Fruit fly (Drosophila melanogaster) whole organism, prepupa: ENCODE data around the gene CG34376.
A peak's percentile ranks its signal among the peaks of the same experiment; 100 is the strongest.

Source experiments
- Blimp-1 ChIP-seq: fragments of 200-800 bp; sonication (Bioruptor generic); optimal IDR thresholded peaks from 3 replicates; lab custom pipeline; 2017; ENCODE audit warnings: missing biosample characterization, missing genetic modification characterization, mild to moderate bottlenecking, moderate library complexity, missing genetic modification reagents
- CG10631 ChIP-seq: fragments of 200-800 bp; sonication (Bioruptor generic); optimal IDR thresholded peaks from 2 replicates; lab custom pipeline; 2016; ENCODE audit warnings: missing biosample characterization, missing genetic modification characterization
- CG10669 ChIP-seq: fragments of 200-800 bp; sonication (Bioruptor generic); optimal IDR thresholded peaks from 3 replicates; lab custom pipeline; 2018; ENCODE audit warnings: missing biosample characterization, mild to moderate bottlenecking, missing genetic modification characterization, moderate library complexity
- CG11294 ChIP-seq: fragments of 200-800 bp; sonication (Bioruptor generic); IDR thresholded peaks from 2 replicates; pipeline ENCODE4 v1.3.6; 2022; ENCODE audit warnings: missing biosample characterization, missing genetic modification characterization
- CG11762 ChIP-seq: fragments of 200-800 bp; sonication (Bioruptor generic); optimal IDR thresholded peaks from 3 replicates; lab custom pipeline; 2016; ENCODE audit warnings: missing biosample characterization, missing genetic modification characterization; ENCODE audit not compliant: insufficient read depth
- CG11902 ChIP-seq: fragments of 200-800 bp; sonication (Bioruptor generic); optimal IDR thresholded peaks from 3 replicates; lab custom pipeline; 2016; ENCODE audit warnings: missing biosample characterization, missing genetic modification characterization
- CG15336 ChIP-seq: fragments of 200-800 bp; sonication (Bioruptor generic); IDR thresholded peaks from 2 replicates; pipeline ENCODE4 v1.3.6; 2022; ENCODE audit warnings: missing biosample characterization, missing genetic modification characterization
- CG1621 ChIP-seq: fragments of 200-800 bp; sonication (Bioruptor generic); optimal IDR thresholded peaks from 3 replicates; lab custom pipeline; 2018; ENCODE audit warnings: missing biosample characterization, mild to moderate bottlenecking, missing genetic modification characterization
- CG16779 ChIP-seq: fragments of 200-800 bp; sonication (Bioruptor generic); optimal IDR thresholded peaks from 3 replicates; lab custom pipeline; 2017; ENCODE audit warnings: missing biosample characterization, mild to moderate bottlenecking, missing genetic modification characterization
- CG3032 ChIP-seq: fragments of 200-800 bp; optimal IDR thresholded peaks from 2 replicates; lab custom pipeline; 2019; ENCODE audit warnings: missing biosample characterization, mild to moderate bottlenecking, missing genetic modification characterization, moderate library complexity
- CG31627 ChIP-seq: fragments of 200-800 bp; sonication (Bioruptor generic); optimal IDR thresholded peaks from 3 replicates; lab custom pipeline; 2016; ENCODE audit warnings: missing biosample characterization, missing genetic modification characterization
- CG32006 ChIP-seq: fragments of 200-800 bp; sonication (Bioruptor generic); optimal IDR thresholded peaks from 3 replicates; lab custom pipeline; 2017; ENCODE audit warnings: missing biosample characterization, mild to moderate bottlenecking, missing genetic modification characterization
- CG34406 ChIP-seq: fragments of 200-800 bp; sonication (Bioruptor generic); optimal IDR thresholded peaks from 3 replicates; lab custom pipeline; 2016; ENCODE audit warnings: missing biosample characterization, missing genetic modification characterization
- CG3919 ChIP-seq: fragments of 200-800 bp; sonication (Bioruptor generic); optimal IDR thresholded peaks from 3 replicates; lab custom pipeline; 2016; ENCODE audit warnings: missing biosample characterization, missing genetic modification characterization
- CG4318 ChIP-seq: fragments of 200-800 bp; sonication (Bioruptor generic); optimal IDR thresholded peaks from 3 replicates; lab custom pipeline; 2017; ENCODE audit warnings: missing biosample characterization, mild to moderate bottlenecking, missing genetic modification characterization
- CG6163 ChIP-seq: fragments of 200-800 bp; sonication (Bioruptor generic); IDR thresholded peaks from 3 replicates; pipeline ENCODE4 v1.3.6; 2022; ENCODE audit warnings: missing biosample characterization, missing genetic modification characterization
- CG6276 ChIP-seq: fragments of 200-800 bp; sonication (Bioruptor generic); optimal IDR thresholded peaks from 2 replicates; lab custom pipeline; 2017; ENCODE audit warnings: missing biosample characterization, mild to moderate bottlenecking, missing genetic modification characterization
- CG6792 ChIP-seq: fragments of 200-800 bp; sonication (Bioruptor generic); optimal IDR thresholded peaks from 3 replicates; lab custom pipeline; 2016; ENCODE audit warnings: missing biosample characterization, missing genetic modification characterization
- CG6808 ChIP-seq: fragments of 200-800 bp; sonication (Bioruptor generic); optimal IDR thresholded peaks from 3 replicates; lab custom pipeline; 2017; ENCODE audit warnings: missing biosample characterization, missing genetic modification characterization, mild to moderate bottlenecking, moderate library complexity, missing genetic modification reagents
- CG6854 ChIP-seq: fragments of 200-800 bp; sonication (Bioruptor generic); optimal IDR thresholded peaks from 2 replicates; lab custom pipeline; 2017; ENCODE audit warnings: missing biosample characterization, mild to moderate bottlenecking, missing genetic modification characterization
- CG7368 ChIP-seq: fragments of 200-800 bp; sonication (Bioruptor generic); optimal IDR thresholded peaks from 3 replicates; lab custom pipeline; 2016; ENCODE audit warnings: missing biosample characterization, missing genetic modification characterization
- CG8119 ChIP-seq: fragments of 200-800 bp; sonication (Bioruptor generic); IDR thresholded peaks from 3 replicates; pipeline ENCODE4 v1.3.6; 2022; ENCODE audit warnings: missing biosample characterization, missing genetic modification characterization
- CG8319 ChIP-seq: fragments of 200-800 bp; sonication (Bioruptor generic); optimal IDR thresholded peaks from 3 replicates; lab custom pipeline; 2016; ENCODE audit warnings: missing biosample characterization, missing genetic modification characterization
- CG8632 ChIP-seq: fragments of 200-800 bp; sonication (Bioruptor generic); optimal IDR thresholded peaks from 3 replicates; lab custom pipeline; 2016; ENCODE audit warnings: missing biosample characterization, missing genetic modification characterization
- CG9139 ChIP-seq: fragments of 200-800 bp; sonication (Bioruptor generic); optimal IDR thresholded peaks from 3 replicates; lab custom pipeline; 2017; ENCODE audit warnings: missing biosample characterization, mild to moderate bottlenecking, missing genetic modification characterization
- Eip75B ChIP-seq: fragments of 200-800 bp; sonication (Bioruptor generic); optimal IDR thresholded peaks from 3 replicates; lab custom pipeline; 2016; ENCODE audit warnings: missing biosample characterization, missing genetic modification characterization
- Eip78C ChIP-seq: fragments of 200-800 bp; sonication (Bioruptor generic); peaks from one replicate; lab custom pipeline; 2016; ENCODE audit warnings: missing biosample characterization, missing genetic modification characterization
- Eip93F ChIP-seq: fragments of 200-800 bp; sonication (Bioruptor generic); optimal IDR thresholded peaks from 2 replicates; lab custom pipeline; 2016; ENCODE audit warnings: missing biosample characterization, mild to moderate bottlenecking, missing genetic modification characterization
- Ets96B ChIP-seq: fragments of 200-800 bp; optimal IDR thresholded peaks from 2 replicates; lab custom pipeline; 2019; ENCODE audit warnings: missing biosample characterization, mild to moderate bottlenecking, missing genetic modification characterization, moderate library complexity
- Gug ChIP-seq: fragments of 200-800 bp; sonication (Bioruptor generic); IDR thresholded peaks from 2 replicates; pipeline ENCODE4 v1.3.6; 2022; ENCODE audit warnings: missing biosample characterization, missing genetic modification characterization
- Hr38 ChIP-seq: sonication (Bioruptor generic); optimal IDR thresholded peaks from 2 replicates; lab custom pipeline; 2016; ENCODE audit warnings: missing biosample characterization, missing genetic modification characterization
- Hr4 ChIP-seq: fragments of 200-800 bp; sonication (Bioruptor generic); optimal IDR thresholded peaks from 3 replicates; lab custom pipeline; 2016; ENCODE audit warnings: missing biosample characterization, missing genetic modification characterization
- Lpt ChIP-seq: fragments of 200-800 bp; sonication (Bioruptor generic); optimal IDR thresholded peaks from 3 replicates; lab custom pipeline; 2016; ENCODE audit warnings: missing biosample characterization, missing genetic modification characterization
- Met ChIP-seq: fragments of 200-800 bp; sonication (Bioruptor generic); optimal IDR thresholded peaks from 3 replicates; lab custom pipeline; 2016; ENCODE audit warnings: missing biosample characterization, missing genetic modification characterization
- OdsH ChIP-seq: fragments of 200-800 bp; sonication (Bioruptor generic); optimal IDR thresholded peaks from 3 replicates; lab custom pipeline; 2016; ENCODE audit warnings: missing biosample characterization, missing genetic modification characterization
- Smox ChIP-seq: fragments of 200-800 bp; sonication (Bioruptor generic); optimal IDR thresholded peaks from 3 replicates; lab custom pipeline; 2016; ENCODE audit warnings: missing biosample characterization, missing genetic modification characterization
- Sox102F ChIP-seq: fragments of 200-800 bp; sonication (Bioruptor generic); optimal IDR thresholded peaks from 2 replicates; lab custom pipeline; 2016; ENCODE audit warnings: missing biosample characterization, mild to moderate bottlenecking, missing genetic modification characterization
- Sox15 ChIP-seq: fragments of 200-800 bp; sonication (Bioruptor generic); optimal IDR thresholded peaks from 3 replicates; lab custom pipeline; 2016; ENCODE audit warnings: missing biosample characterization, missing genetic modification characterization
- achi ChIP-seq: fragments of 200-800 bp; sonication (Bioruptor generic); optimal IDR thresholded peaks from 3 replicates; lab custom pipeline; 2016; ENCODE audit warnings: missing biosample characterization, missing genetic modification characterization
- dac ChIP-seq: fragments of 200-800 bp; sonication (Bioruptor generic); optimal IDR thresholded peaks from 2 replicates; lab custom pipeline; 2017; ENCODE audit warnings: missing biosample characterization, mild to moderate bottlenecking, missing genetic modification characterization
- dsx ChIP-seq: fragments of 200-800 bp; optimal IDR thresholded peaks from 3 replicates; lab custom pipeline; 2019; ENCODE audit warnings: missing biosample characterization, mild to moderate bottlenecking, missing genetic modification characterization, moderate library complexity; ENCODE audit not compliant: poor library complexity, severe bottlenecking
- eg ChIP-seq: fragments of 200-800 bp; sonication (Bioruptor generic); IDR thresholded peaks from 3 replicates; pipeline ENCODE4 v1.3.6; 2022; ENCODE audit warnings: missing biosample characterization, missing genetic modification characterization
- esn ChIP-seq: fragments of 200-800 bp; sonication (Bioruptor generic); optimal IDR thresholded peaks from 2 replicates; lab custom pipeline; 2016; ENCODE audit warnings: missing biosample characterization, mild to moderate bottlenecking, missing genetic modification characterization, moderate library complexity
- fd59A ChIP-seq: fragments of 200-800 bp; sonication (Bioruptor generic); optimal IDR thresholded peaks from 2 replicates; lab custom pipeline; 2017; ENCODE audit warnings: missing biosample characterization, mild to moderate bottlenecking, missing genetic modification characterization, missing genetic modification reagents
- fd85E ChIP-seq: fragments of 200-800 bp; sonication (Bioruptor generic); optimal IDR thresholded peaks from 3 replicates; lab custom pipeline; 2016; ENCODE audit warnings: missing biosample characterization, missing genetic modification characterization
- fkh ChIP-seq: fragments of 200-800 bp; sonication (Bioruptor generic); optimal IDR thresholded peaks from 3 replicates; lab custom pipeline; 2017; ENCODE audit warnings: missing biosample characterization, mild to moderate bottlenecking, missing genetic modification characterization, moderate library complexity
- lz ChIP-seq: fragments of 200-800 bp; sonication (Bioruptor generic); optimal IDR thresholded peaks from 3 replicates; lab custom pipeline; 2016; ENCODE audit warnings: missing biosample characterization, missing genetic modification characterization
- net ChIP-seq: fragments of 200-800 bp; sonication (Bioruptor generic); optimal IDR thresholded peaks from 3 replicates; lab custom pipeline; 2016; ENCODE audit warnings: missing biosample characterization, missing genetic modification characterization
- pdm3 ChIP-seq: fragments of 200-800 bp; sonication (Bioruptor generic); optimal IDR thresholded peaks from 3 replicates; lab custom pipeline; 2016; ENCODE audit warnings: missing biosample characterization, missing genetic modification characterization
- salr ChIP-seq, 2 experiments: fragments of 200-800 bp; sonication (Bioruptor generic); optimal IDR thresholded peaks; 3 replicates each; lab custom pipeline; 2016 to 2018; ENCODE audit warnings: missing biosample characterization in 2 of 2, missing genetic modification characterization in 2 of 2, mild to moderate bottlenecking in 1 of 2
- spab ChIP-seq: fragments of 200-800 bp; sonication (Bioruptor generic); optimal IDR thresholded peaks from 2 replicates; lab custom pipeline; 2017; ENCODE audit warnings: missing biosample characterization, mild to moderate bottlenecking, missing genetic modification characterization, missing genetic modification reagents
- ss ChIP-seq, 2 experiments: fragments of 200-800 bp; sonication (Bioruptor generic); optimal IDR thresholded peaks; 2 replicates in 1 of 2; 3 replicates in 1 of 2; lab custom pipeline; 2017 to 2018; ENCODE audit warnings: mild to moderate bottlenecking in 2 of 2, missing biosample characterization in 2 of 2, missing genetic modification characterization in 2 of 2, moderate library complexity in 1 of 2
- svp ChIP-seq: fragments of 200-800 bp; sonication (Bioruptor generic); peaks from one replicate; lab custom pipeline; 2016; ENCODE audit warnings: missing biosample characterization, missing genetic modification characterization

The CG34376 gene

dm6 chr3R:22447874-22448254, at the start of gene CG34376:
Gene CG34376 (plus strand): TSS chr3R:22448099.
- no peak for TF ChIP-seq dac (GFP tag; lab: Kevin White, UChicago)
- no peak for TF ChIP-seq esn (GFP tag; lab: Kevin White, UChicago)
- no peak for TF ChIP-seq CG11762
- no peak for TF ChIP-seq CG8632 (GFP tag; lab: Kevin White, UChicago)
- TF ChIP-seq CG34406 (GFP tag; lab: Kevin White, UChicago) = peak; percentile 13
- no peak for TF ChIP-seq lz (GFP tag; lab: Kevin White, UChicago)
- no peak for TF ChIP-seq CG10669 (GFP tag; lab: Kevin White, UChicago)
- TF ChIP-seq Eip93F (GFP tag; lab: Kevin White, UChicago) = no peak
- TF ChIP-seq CG6163 (GFP tag; lab: Robert Waterston, UW) = peak; percentile 74
- no peak for TF ChIP-seq Eip75B (GFP tag; lab: Kevin White, UChicago)
- no peak for TF ChIP-seq ss (GFP tag; optimal IDR thresholded peaks at IDR 0.05; lab: Kevin White, UChicago)
- peak; percentile 27 for TF ChIP-seq CG4318 (GFP tag; lab: Kevin White, UChicago)
- peak; percentile 73; the same call in 1 of the 3 replicates for TF ChIP-seq CG8119 (GFP tag; lab: Robert Waterston, UW)
- TF ChIP-seq pdm3 (GFP tag; lab: Kevin White, UChicago) = no peak
- no peak for TF ChIP-seq Ets96B (tag; lab: Kevin White, UChicago)
- no peak for TF ChIP-seq Sox15 (GFP tag; lab: Kevin White, UChicago)
- no peak for TF ChIP-seq Eip78C (GFP tag; lab: Kevin White, UChicago)
- no peak for TF ChIP-seq dsx (GFP tag; lab: Kevin White, UChicago)
- no peak for TF ChIP-seq spab (GFP tag; lab: Kevin White, UChicago)
- no peak for TF ChIP-seq CG8319 (GFP tag; lab: Kevin White, UChicago)
- no peak for TF ChIP-seq fd85E (GFP tag; lab: Kevin White, UChicago)
- no peak for TF ChIP-seq Hr4 (GFP tag; lab: Kevin White, UChicago)
- no peak for TF ChIP-seq Sox102F
- TF ChIP-seq CG6792 (GFP tag; lab: Kevin White, UChicago) = no peak
- TF ChIP-seq CG6276 (GFP tag; lab: Kevin White, UChicago) = no peak
- TF ChIP-seq CG3032 (tag; lab: Kevin White, UChicago) = peak; percentile 6
- no peak for TF ChIP-seq Smox (GFP tag; lab: Kevin White, UChicago)
- TF ChIP-seq Met (GFP tag; lab: Kevin White, UChicago) = peak; percentile 5
- peak; percentile 63 for TF ChIP-seq CG6854
- TF ChIP-seq OdsH (GFP tag; lab: Kevin White, UChicago) = no peak
- TF ChIP-seq CG10631 (GFP tag; lab: Kevin White, UChicago) = peak; percentile 25
- TF ChIP-seq Blimp-1 (GFP tag; lab: Kevin White, UChicago) = no peak
- no peak for TF ChIP-seq CG7368
- peak; percentile 18 for TF ChIP-seq CG3919 (GFP tag; lab: Kevin White, UChicago)
- TF ChIP-seq CG9139 (GFP tag; lab: Kevin White, UChicago) = peak; percentile 18
- no peak for TF ChIP-seq Lpt (GFP tag; lab: Kevin White, UChicago)
- no peak for TF ChIP-seq CG16779 (tag; lab: Kevin White, UChicago)
- TF ChIP-seq Hr38 (GFP tag; lab: Kevin White, UChicago) = no peak
- no peak for TF ChIP-seq fd59A (GFP tag; lab: Kevin White, UChicago)
- TF ChIP-seq CG32006 (GFP tag; lab: Kevin White, UChicago) = peak; percentile 55
- peak; percentile 94 for TF ChIP-seq CG1621
- no peak for TF ChIP-seq CG11902 (GFP tag; lab: Kevin White, UChicago)
- peak; percentile 100 for TF ChIP-seq fkh (GFP tag; lab: Kevin White, UChicago)
- TF ChIP-seq net (GFP tag; lab: Kevin White, UChicago) = peak; percentile 46
- peak; percentile 54 for TF ChIP-seq svp (GFP tag; lab: Kevin White, UChicago)
- no peak for TF ChIP-seq CG31627
- peak; percentile 83 for TF ChIP-seq eg (GFP tag; lab: Robert Waterston, UW)
- TF ChIP-seq CG11294 = no peak
- no peak for TF ChIP-seq CG6808 (GFP tag; lab: Kevin White, UChicago)
- peak; percentile 51 for TF ChIP-seq Gug (GFP tag; lab: Robert Waterston, UW)
- peak; percentile 24 for TF ChIP-seq achi (GFP tag; lab: Kevin White, UChicago)
- no peak for TF ChIP-seq CG15336
- peak in 1 of 2 experiments; percentile 55 for TF ChIP-seq salr (GFP tag; optimal IDR thresholded peaks at IDR 0.05; lab: Kevin White, UChicago)
